Worm (Caenorhabditis elegans) whole organism, L2 larva: Measurements from ENCODE around the gene srx-10.

Experiments used
- crh-2 ChIP-seq: sonication (generic microtip); optimal IDR thresholded peaks from 2 replicates; lab custom pipeline; 2017; ENCODE audit warnings: missing biosample characterization, missing genetic modification characterization
- dmd-4 ChIP-seq: sonication (generic microtip); optimal IDR thresholded peaks from 2 replicates; lab custom pipeline; 2017; ENCODE audit warnings: missing biosample characterization, missing genetic modification characterization
- egl-27 ChIP-seq: sonication (generic microtip); optimal IDR thresholded peaks from 3 replicates; lab custom pipeline; 2017; ENCODE audit warnings: missing biosample characterization, missing genetic modification reagents, missing genetic modification characterization
- lsy-2 ChIP-seq, 2 experiments: fragments of 150-350 bp in 1 of 2; sonication (generic microtip) in 1 of 2; optimal IDR thresholded peaks; 2 replicates each; lab custom pipeline; 2014 to 2017; ENCODE audit warnings: missing biosample characterization in 2 of 2, missing genetic modification characterization in 2 of 2
- nhr-11 ChIP-seq: fragments of 150-350 bp; optimal IDR thresholded peaks from 2 replicates; lab custom pipeline; 2014; ENCODE audit warnings: missing biosample characterization, missing genetic modification characterization
- nhr-23 ChIP-seq: fragments of 150-350 bp; optimal IDR thresholded peaks from 2 replicates; lab custom pipeline; 2014; ENCODE audit warnings: missing biosample characterization, missing genetic modification reagents, missing genetic modification characterization
- nhr-77 ChIP-seq: fragments of 150-350 bp; optimal IDR thresholded peaks from 2 replicates; lab custom pipeline; 2014; ENCODE audit warnings: missing biosample characterization, missing genetic modification characterization
- snpc-4 ChIP-seq: fragments of 150-350 bp; optimal IDR thresholded peaks from 2 replicates; lab custom pipeline; 2014; ENCODE audit warnings: missing biosample characterization, missing genetic modification characterization

- TF ChIP-seq nhr-77 (tag; lab: Kevin White, UChicago) (no peak), snpc-4 (tag; lab: Kevin White, UChicago) (no peak), nhr-11 (no peak), egl-27 (no peak), dmd-4 (no peak), nhr-23 (tag; lab: Kevin White, UChicago) (no peak), lsy-2 (tag; optimal IDR thresholded peaks at IDR 0.05; lab: Kevin White, UChicago) (no peak), crh-2 (tag; lab: Kevin White, UChicago) (no peak)
These were observed 47.1 kb downstream of the srx-10 start, which contains the start of gene oac-3 for ce11 chrV:13899213-13899612.
